Worm (Caenorhabditis elegans) whole organism, L1 larva: Measurements from ENCODE around the gene H34I24.2.

Experiments used
- C04F5.9 ChIP-seq: sonication (generic microtip); optimal IDR thresholded peaks from 2 replicates; lab custom pipeline; 2016; ENCODE audit warnings: missing genetic modification characterization, missing compliant biosample characterization
- ama-1 ChIP-seq: fragments of 150-350 bp; optimal IDR thresholded peaks from 2 replicates; lab custom pipeline; 2014
- blmp-1 ChIP-seq: fragments of 150-350 bp; optimal IDR thresholded peaks from 2 replicates; lab custom pipeline; 2014; ENCODE audit warnings: missing biosample characterization, missing genetic modification characterization
- ceh-63 ChIP-seq: fragments of 200-800 bp; sonication (Bioruptor generic); optimal IDR thresholded peaks from 2 replicates; lab custom pipeline; 2018; ENCODE audit warnings: mild to moderate bottlenecking, missing genetic modification characterization, missing compliant biosample characterization
- ces-1 ChIP-seq: fragments of 150-350 bp; optimal IDR thresholded peaks from 2 replicates; lab custom pipeline; 2014; ENCODE audit warnings: missing biosample characterization, missing genetic modification reagents, missing genetic modification characterization
- lin-15B ChIP-seq: fragments of 150-350 bp; sonication (generic microtip); optimal IDR thresholded peaks from 3 replicates; lab custom pipeline; 2014; ENCODE audit warnings: missing biosample characterization, missing genetic modification characterization
- nhr-11 ChIP-seq: fragments of 150-350 bp; optimal IDR thresholded peaks from 2 replicates; lab custom pipeline; 2014; ENCODE audit warnings: missing biosample characterization, missing genetic modification characterization
- nhr-12 ChIP-seq: sonication (generic microtip); optimal IDR thresholded peaks from 2 replicates; lab custom pipeline; 2017; ENCODE audit warnings: missing biosample characterization, missing genetic modification characterization
- nhr-237 ChIP-seq: fragments of 150-350 bp; optimal IDR thresholded peaks from 2 replicates; lab custom pipeline; 2014; ENCODE audit warnings: missing biosample characterization, missing genetic modification characterization
- snpc-4 ChIP-seq: fragments of 150-350 bp; optimal IDR thresholded peaks from 2 replicates; lab custom pipeline; 2014; ENCODE audit warnings: missing biosample characterization, missing genetic modification characterization
- unc-98 ChIP-seq: fragments of 200-800 bp; sonication (Bioruptor generic); IDR thresholded peaks from 2 replicates; pipeline ENCODE4 v1.3.6; 2022; ENCODE audit warnings: missing genetic modification characterization, missing compliant biosample characterization
- ztf-11 ChIP-seq, 2 experiments: sonication (generic microtip); optimal IDR thresholded peaks; 2 replicates each; lab custom pipeline; 2016 to 2017; ENCODE audit warnings: missing genetic modification characterization in 2 of 2, missing biosample characterization in 1 of 2, missing compliant biosample characterization in 1 of 2

- no peak for TF ChIP-seq ceh-63 (GFP tag; lab: Kevin White, UChicago)
- TF ChIP-seq nhr-12 = no peak
- no peak for TF ChIP-seq unc-98 (GFP tag; lab: Robert Waterston, UW)
- no peak for TF ChIP-seq nhr-11 (tag; lab: Kevin White, UChicago)
- TF ChIP-seq snpc-4 (tag; lab: Kevin White, UChicago) = no peak
- no peak for TF ChIP-seq lin-15B
- no peak for TF ChIP-seq ztf-11 (tag; optimal IDR thresholded peaks at IDR 0.05; lab: Kevin White, UChicago)
- no peak for TF ChIP-seq ama-1 (lab: Kevin White, UChicago)
- TF ChIP-seq C04F5.9 (tag; lab: Kevin White, UChicago) = no peak
- TF ChIP-seq nhr-237 (tag; lab: Kevin White, UChicago) = no peak
- TF ChIP-seq ces-1 = no peak
- TF ChIP-seq blmp-1 = no peak
Measured at ce11 chrIII:2840877-2841540, 835 bp upstream of the H34I24.2 start, which contains the start of gene Y71H2AR.2.
